Worm (Caenorhabditis elegans) whole organism, L4 larva: ENCODE measurements around the gene srz-67.

Experiments
- lin-15B ChIP-seq: fragments of 150-350 bp; sonication (generic microtip); optimal IDR thresholded peaks from 3 replicates; lab custom pipeline; 2014; ENCODE audit warnings: missing biosample characterization, missing genetic modification characterization
- nhr-76 ChIP-seq: fragments of 150-350 bp; optimal IDR thresholded peaks from 2 replicates; lab custom pipeline; 2014; ENCODE audit warnings: missing biosample characterization, missing genetic modification characterization
- zfp-2 ChIP-seq: sonication (generic microtip); optimal IDR thresholded peaks from 2 replicates; lab custom pipeline; 2016; ENCODE audit warnings: mild to moderate bottlenecking, missing genetic modification characterization, missing compliant biosample characterization

DNA sequence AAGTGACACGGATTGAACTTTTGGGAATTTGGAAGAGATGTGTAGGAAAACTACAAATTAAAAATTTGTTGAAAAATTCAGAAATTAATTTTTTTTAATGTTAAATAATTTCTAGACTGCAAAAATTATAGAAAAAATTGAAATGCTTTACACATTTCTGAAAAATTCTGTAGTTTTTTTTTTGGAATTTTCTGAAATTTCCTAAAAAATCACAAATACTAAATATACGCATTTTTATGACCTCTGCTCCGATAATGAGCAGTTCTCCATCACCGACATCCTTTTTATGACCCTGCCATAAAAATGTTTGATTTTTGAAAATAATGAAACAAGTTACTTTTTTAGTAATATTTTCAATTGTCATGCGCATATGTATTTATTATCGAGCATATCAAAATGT, 7.8 kb upstream of the srz-67 start:
- no peak for TF ChIP-seq lin-15B (tag; lab: Kevin White, UChicago)
- TF ChIP-seq nhr-76 (tag; lab: Kevin White, UChicago): no peak
- no peak for TF ChIP-seq zfp-2 (tag; lab: Kevin White, UChicago)
